Fruit fly (Drosophila melanogaster): Measurements from ENCODE around the gene Jon66Cii.

Jon66Cii gene

dm6 chr3L:8368694-8369344 is 24.6 kb downstream of the Jon66Cii start (continued):
- TF ChIP-seq CG8119 (GFP tag; IDR thresholded peaks at IDR 0.05) (no peak), CG1621 (tag; optimal IDR thresholded peaks at IDR 0.05) (no peak), CG15336 (GFP tag; IDR thresholded peaks at IDR 0.05) (no peak), esn (GFP tag; optimal IDR thresholded peaks at IDR 0.05) (peak; percentile 76), fd85E (GFP tag; optimal IDR thresholded peaks at IDR 0.05) (no peak), fd59A (GFP tag; optimal IDR thresholded peaks at IDR 0.05) (no peak), CG8632 (GFP tag; optimal IDR thresholded peaks at IDR 0.05) (peak; percentile 3), achi (GFP tag; optimal IDR thresholded peaks at IDR 0.05) (no peak), CG10631 (GFP tag; optimal IDR thresholded peaks at IDR 0.05) (no peak), Lpt (GFP tag; optimal IDR thresholded peaks at IDR 0.05) (no peak), CG6854 (GFP tag; optimal IDR thresholded peaks at IDR 0.05) (peak; percentile 4), CG3919 (GFP tag; optimal IDR thresholded peaks at IDR 0.05) (peak; percentile 42), Ets96B (tag; optimal IDR thresholded peaks at IDR 0.05) (no peak), CG11762 (GFP tag; optimal IDR thresholded peaks at IDR 0.05; ENCODE audit: insufficient read depth) (no peak), CG6276 (GFP tag; optimal IDR thresholded peaks at IDR 0.05) (no peak), CG6792 (GFP tag; optimal IDR thresholded peaks at IDR 0.05) (peak; percentile 22), Eip75B (GFP tag; optimal IDR thresholded peaks at IDR 0.05) (no peak), CG8319 (GFP tag; optimal IDR thresholded peaks at IDR 0.05) (no peak), topi (GFP tag; optimal IDR thresholded peaks at IDR 0.05) (peak; percentile 83), pdm3 (GFP tag; optimal IDR thresholded peaks at IDR 0.05) (peak; percentile 23)

- no peak for TF ChIP-seq salr (GFP tag; optimal IDR thresholded peaks at IDR 0.05)
Measured at dm6 chr3L:8363266-8363665, 30.2 kb downstream of the Jon66Cii start.

dm6 chr3L:8360643-8361110 is 32.8 kb downstream of the Jon66Cii start, which contains the start of gene Idh:
TSS of gene Idh (minus strand) at chr3L:8360906.
- peak; percentile 20 for TF ChIP-seq Met (GFP tag; optimal IDR thresholded peaks at IDR 0.05)
- TF ChIP-seq vri (GFP tag; optimal IDR thresholded peaks at IDR 0.05), result peak; percentile 79
- peak; percentile 40 for TF ChIP-seq CG6854 (GFP tag; optimal IDR thresholded peaks at IDR 0.05)
- TF ChIP-seq svp (GFP tag), result peak; percentile 84
- TF ChIP-seq esn (GFP tag; optimal IDR thresholded peaks at IDR 0.05), result peak; percentile 57
- peak; percentile 17 for TF ChIP-seq Lpt (GFP tag; optimal IDR thresholded peaks at IDR 0.05)
- TF ChIP-seq CG31627 (GFP tag; optimal IDR thresholded peaks at IDR 0.05), result no peak
- no peak for TF ChIP-seq CG8319 (GFP tag; optimal IDR thresholded peaks at IDR 0.05)
- peak; percentile 18 for TF ChIP-seq CG34406 (GFP tag; optimal IDR thresholded peaks at IDR 0.05)
- no peak; the same call in 2 of the 3 replicates for TF ChIP-seq eg (GFP tag; IDR thresholded peaks at IDR 0.05)
- peak in 1 of 2 experiments; percentile 32 for TF ChIP-seq ss (GFP tag; optimal IDR thresholded peaks at IDR 0.05)
- no peak for TF ChIP-seq dac (GFP tag; optimal IDR thresholded peaks at IDR 0.05)
- TF ChIP-seq CG15336 (GFP tag; IDR thresholded peaks at IDR 0.05), result peak; percentile 50; the same call in 1 of the 2 replicates
- peak; percentile 4 for TF ChIP-seq topi (GFP tag; optimal IDR thresholded peaks at IDR 0.05)
- no peak for TF ChIP-seq spab (GFP tag; optimal IDR thresholded peaks at IDR 0.05)
- peak; percentile 82 for TF ChIP-seq Eip78C (GFP tag)
- TF ChIP-seq Ets21C (GFP tag; optimal IDR thresholded peaks at IDR 0.05), result no peak
- peak; percentile 63 for TF ChIP-seq net (GFP tag; optimal IDR thresholded peaks at IDR 0.05)
- TF ChIP-seq Sox102F (GFP tag; optimal IDR thresholded peaks at IDR 0.05), result peak; percentile 58
- peak; percentile 17 for TF ChIP-seq CG3919 (GFP tag; optimal IDR thresholded peaks at IDR 0.05)
- TF ChIP-seq dsx (GFP tag; optimal IDR thresholded peaks at IDR 0.05; ENCODE audit: poor library complexity, severe bottlenecking), result peak; percentile 24
- peak; percentile 12 for TF ChIP-seq CG6808 (GFP tag; optimal IDR thresholded peaks at IDR 0.05)
- peak; percentile 25 for TF ChIP-seq Blimp-1 (GFP tag; optimal IDR thresholded peaks at IDR 0.05)
- peak; percentile 47 for TF ChIP-seq CG6276 (GFP tag; optimal IDR thresholded peaks at IDR 0.05)
- peak; percentile 63 for TF ChIP-seq Eip75B (GFP tag; optimal IDR thresholded peaks at IDR 0.05)
- peak; percentile 38; the same call in 1 of the 3 replicates for TF ChIP-seq CG6163 (GFP tag; IDR thresholded peaks at IDR 0.05)
